Fruit fly (Drosophila melanogaster) whole organism, prepupa: Measurements from ENCODE around the gene Mgat3.

Experiments
- Blimp-1 ChIP-seq: fragments of 200-800 bp; sonication (Bioruptor generic); optimal IDR thresholded peaks from 3 replicates; lab custom pipeline; 2017; ENCODE audit warnings: missing biosample characterization, missing genetic modification characterization, mild to moderate bottlenecking, moderate library complexity, missing genetic modification reagents
- CG10631 ChIP-seq: fragments of 200-800 bp; sonication (Bioruptor generic); optimal IDR thresholded peaks from 2 replicates; lab custom pipeline; 2016; ENCODE audit warnings: missing biosample characterization, missing genetic modification characterization
- CG10669 ChIP-seq: fragments of 200-800 bp; sonication (Bioruptor generic); optimal IDR thresholded peaks from 3 replicates; lab custom pipeline; 2018; ENCODE audit warnings: missing biosample characterization, mild to moderate bottlenecking, missing genetic modification characterization, moderate library complexity
- CG11902 ChIP-seq: fragments of 200-800 bp; sonication (Bioruptor generic); optimal IDR thresholded peaks from 3 replicates; lab custom pipeline; 2016; ENCODE audit warnings: missing biosample characterization, missing genetic modification characterization
- CG15336 ChIP-seq: fragments of 200-800 bp; sonication (Bioruptor generic); IDR thresholded peaks from 2 replicates; pipeline ENCODE4 v1.3.6; 2022; ENCODE audit warnings: missing biosample characterization, missing genetic modification characterization
- CG1621 ChIP-seq: fragments of 200-800 bp; sonication (Bioruptor generic); optimal IDR thresholded peaks from 3 replicates; lab custom pipeline; 2018; ENCODE audit warnings: missing biosample characterization, mild to moderate bottlenecking, missing genetic modification characterization
- CG16779 ChIP-seq: fragments of 200-800 bp; sonication (Bioruptor generic); optimal IDR thresholded peaks from 3 replicates; lab custom pipeline; 2017; ENCODE audit warnings: missing biosample characterization, mild to moderate bottlenecking, missing genetic modification characterization
- CG3032 ChIP-seq: fragments of 200-800 bp; optimal IDR thresholded peaks from 2 replicates; lab custom pipeline; 2019; ENCODE audit warnings: missing biosample characterization, mild to moderate bottlenecking, missing genetic modification characterization, moderate library complexity
- CG31627 ChIP-seq: fragments of 200-800 bp; sonication (Bioruptor generic); optimal IDR thresholded peaks from 3 replicates; lab custom pipeline; 2016; ENCODE audit warnings: missing biosample characterization, missing genetic modification characterization
- CG32006 ChIP-seq: fragments of 200-800 bp; sonication (Bioruptor generic); optimal IDR thresholded peaks from 3 replicates; lab custom pipeline; 2017; ENCODE audit warnings: missing biosample characterization, mild to moderate bottlenecking, missing genetic modification characterization
- CG3919 ChIP-seq: fragments of 200-800 bp; sonication (Bioruptor generic); optimal IDR thresholded peaks from 3 replicates; lab custom pipeline; 2016; ENCODE audit warnings: missing biosample characterization, missing genetic modification characterization
- CG6163 ChIP-seq: fragments of 200-800 bp; sonication (Bioruptor generic); IDR thresholded peaks from 3 replicates; pipeline ENCODE4 v1.3.6; 2022; ENCODE audit warnings: missing biosample characterization, missing genetic modification characterization
- CG6792 ChIP-seq: fragments of 200-800 bp; sonication (Bioruptor generic); optimal IDR thresholded peaks from 3 replicates; lab custom pipeline; 2016; ENCODE audit warnings: missing biosample characterization, missing genetic modification characterization
- CG6854 ChIP-seq: fragments of 200-800 bp; sonication (Bioruptor generic); optimal IDR thresholded peaks from 2 replicates; lab custom pipeline; 2017; ENCODE audit warnings: missing biosample characterization, mild to moderate bottlenecking, missing genetic modification characterization
- CG7368 ChIP-seq: fragments of 200-800 bp; sonication (Bioruptor generic); optimal IDR thresholded peaks from 3 replicates; lab custom pipeline; 2016; ENCODE audit warnings: missing biosample characterization, missing genetic modification characterization
- CG8119 ChIP-seq: fragments of 200-800 bp; sonication (Bioruptor generic); IDR thresholded peaks from 3 replicates; pipeline ENCODE4 v1.3.6; 2022; ENCODE audit warnings: missing biosample characterization, missing genetic modification characterization
- CG8632 ChIP-seq: fragments of 200-800 bp; sonication (Bioruptor generic); optimal IDR thresholded peaks from 3 replicates; lab custom pipeline; 2016; ENCODE audit warnings: missing biosample characterization, missing genetic modification characterization
- CG9139 ChIP-seq: fragments of 200-800 bp; sonication (Bioruptor generic); optimal IDR thresholded peaks from 3 replicates; lab custom pipeline; 2017; ENCODE audit warnings: missing biosample characterization, mild to moderate bottlenecking, missing genetic modification characterization
- Eip75B ChIP-seq: fragments of 200-800 bp; sonication (Bioruptor generic); optimal IDR thresholded peaks from 3 replicates; lab custom pipeline; 2016; ENCODE audit warnings: missing biosample characterization, missing genetic modification characterization
- Eip78C ChIP-seq: fragments of 200-800 bp; sonication (Bioruptor generic); peaks from one replicate; lab custom pipeline; 2016; ENCODE audit warnings: missing biosample characterization, missing genetic modification characterization
- Eip93F ChIP-seq: fragments of 200-800 bp; sonication (Bioruptor generic); optimal IDR thresholded peaks from 2 replicates; lab custom pipeline; 2016; ENCODE audit warnings: missing biosample characterization, mild to moderate bottlenecking, missing genetic modification characterization
- Ets21C ChIP-seq: fragments of 200-800 bp; sonication (Bioruptor generic); optimal IDR thresholded peaks from 3 replicates; lab custom pipeline; 2016; ENCODE audit warnings: missing biosample characterization, missing genetic modification characterization
- Ets96B ChIP-seq: fragments of 200-800 bp; optimal IDR thresholded peaks from 2 replicates; lab custom pipeline; 2019; ENCODE audit warnings: missing biosample characterization, mild to moderate bottlenecking, missing genetic modification characterization, moderate library complexity
- Hr39 ChIP-seq: fragments of 200-800 bp; sonication (Bioruptor generic); optimal IDR thresholded peaks from 2 replicates; lab custom pipeline; 2016; ENCODE audit warnings: missing biosample characterization, missing genetic modification characterization
- Lpt ChIP-seq: fragments of 200-800 bp; sonication (Bioruptor generic); optimal IDR thresholded peaks from 3 replicates; lab custom pipeline; 2016; ENCODE audit warnings: missing biosample characterization, missing genetic modification characterization
- Met ChIP-seq: fragments of 200-800 bp; sonication (Bioruptor generic); optimal IDR thresholded peaks from 3 replicates; lab custom pipeline; 2016; ENCODE audit warnings: missing biosample characterization, missing genetic modification characterization
- Smox ChIP-seq: fragments of 200-800 bp; sonication (Bioruptor generic); optimal IDR thresholded peaks from 3 replicates; lab custom pipeline; 2016; ENCODE audit warnings: missing biosample characterization, missing genetic modification characterization
- Sox14 ChIP-seq: fragments of 200-800 bp; sonication (Bioruptor generic); optimal IDR thresholded peaks from 3 replicates; lab custom pipeline; 2016; ENCODE audit warnings: missing biosample characterization, missing genetic modification characterization
- Sox15 ChIP-seq: fragments of 200-800 bp; sonication (Bioruptor generic); optimal IDR thresholded peaks from 3 replicates; lab custom pipeline; 2016; ENCODE audit warnings: missing biosample characterization, missing genetic modification characterization
- achi ChIP-seq: fragments of 200-800 bp; sonication (Bioruptor generic); optimal IDR thresholded peaks from 3 replicates; lab custom pipeline; 2016; ENCODE audit warnings: missing biosample characterization, missing genetic modification characterization
- acj6 ChIP-seq: fragments of 200-800 bp; sonication (Bioruptor generic); optimal IDR thresholded peaks from 3 replicates; lab custom pipeline; 2016; ENCODE audit warnings: missing biosample characterization, missing genetic modification characterization
- cyc ChIP-seq: fragments of 200-800 bp; sonication (Bioruptor generic); optimal IDR thresholded peaks from 3 replicates; lab custom pipeline; 2016; ENCODE audit warnings: missing biosample characterization, missing genetic modification characterization
- dsx ChIP-seq: fragments of 200-800 bp; optimal IDR thresholded peaks from 3 replicates; lab custom pipeline; 2019; ENCODE audit warnings: missing biosample characterization, mild to moderate bottlenecking, missing genetic modification characterization, moderate library complexity; ENCODE audit not compliant: poor library complexity, severe bottlenecking
- eg ChIP-seq: fragments of 200-800 bp; sonication (Bioruptor generic); IDR thresholded peaks from 3 replicates; pipeline ENCODE4 v1.3.6; 2022; ENCODE audit warnings: missing biosample characterization, missing genetic modification characterization
- esn ChIP-seq: fragments of 200-800 bp; sonication (Bioruptor generic); optimal IDR thresholded peaks from 2 replicates; lab custom pipeline; 2016; ENCODE audit warnings: missing biosample characterization, mild to moderate bottlenecking, missing genetic modification characterization, moderate library complexity
- fkh ChIP-seq: fragments of 200-800 bp; sonication (Bioruptor generic); optimal IDR thresholded peaks from 3 replicates; lab custom pipeline; 2017; ENCODE audit warnings: missing biosample characterization, mild to moderate bottlenecking, missing genetic modification characterization, moderate library complexity
- lz ChIP-seq: fragments of 200-800 bp; sonication (Bioruptor generic); optimal IDR thresholded peaks from 3 replicates; lab custom pipeline; 2016; ENCODE audit warnings: missing biosample characterization, missing genetic modification characterization
- net ChIP-seq: fragments of 200-800 bp; sonication (Bioruptor generic); optimal IDR thresholded peaks from 3 replicates; lab custom pipeline; 2016; ENCODE audit warnings: missing biosample characterization, missing genetic modification characterization
- salr ChIP-seq, 2 experiments: fragments of 200-800 bp; sonication (Bioruptor generic); optimal IDR thresholded peaks; 3 replicates each; lab custom pipeline; 2016 to 2018; ENCODE audit warnings: missing biosample characterization in 2 of 2, missing genetic modification characterization in 2 of 2, mild to moderate bottlenecking in 1 of 2
- spab ChIP-seq: fragments of 200-800 bp; sonication (Bioruptor generic); optimal IDR thresholded peaks from 2 replicates; lab custom pipeline; 2017; ENCODE audit warnings: missing biosample characterization, mild to moderate bottlenecking, missing genetic modification characterization, missing genetic modification reagents
- svp ChIP-seq: fragments of 200-800 bp; sonication (Bioruptor generic); peaks from one replicate; lab custom pipeline; 2016; ENCODE audit warnings: missing biosample characterization, missing genetic modification characterization
- topi ChIP-seq: fragments of 200-800 bp; sonication (Bioruptor generic); optimal IDR thresholded peaks from 3 replicates; lab custom pipeline; 2016; ENCODE audit warnings: missing biosample characterization, missing genetic modification characterization
- vri ChIP-seq: fragments of 200-800 bp; sonication (Bioruptor generic); optimal IDR thresholded peaks from 3 replicates; lab custom pipeline; 2016; ENCODE audit warnings: missing biosample characterization, mild to moderate bottlenecking, missing genetic modification characterization

The Mgat3 gene

DNA sequence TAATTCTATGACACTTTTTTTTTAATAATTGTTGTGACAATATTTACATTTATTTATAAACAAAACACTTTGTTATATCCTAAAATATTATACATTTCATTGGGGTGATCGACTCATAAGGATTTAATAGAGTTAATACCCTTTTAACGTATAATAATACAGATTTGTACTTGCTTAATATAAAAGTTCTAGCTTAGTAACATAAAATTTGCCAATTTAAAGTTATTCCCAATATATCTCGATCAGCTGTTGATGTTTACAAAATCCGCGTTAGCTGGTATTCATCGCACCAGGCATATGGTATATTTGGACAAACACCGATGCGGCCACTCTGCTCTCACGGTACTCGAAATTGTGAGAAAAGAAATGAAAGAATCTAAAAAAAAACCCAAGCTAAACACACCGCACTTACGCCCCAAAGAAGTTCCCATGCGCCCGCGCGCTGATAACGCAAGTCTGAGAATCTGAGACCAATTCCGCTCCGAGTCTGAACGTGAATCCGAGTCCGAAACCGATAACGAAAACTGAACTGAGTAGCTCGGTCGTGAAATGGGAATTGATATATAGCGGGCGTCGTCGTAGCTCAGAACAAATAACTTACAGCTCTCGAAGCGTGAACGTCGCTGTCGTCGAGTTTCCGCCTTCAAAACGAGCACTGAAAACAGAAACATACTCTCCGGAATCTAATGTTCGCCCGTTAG lies 21.2 kb upstream of the Mgat3 start, which contains the start of gene Pect:
Pect (plus strand) TSS at position 326 of the 701 bp plus-strand sequence.
- TF ChIP-seq svp (peak; percentile 73), fkh (peak; percentile 54), CG6163 (peak; percentile 57; the same call in 2 of the 3 replicates), esn (GFP tag; lab: Kevin White, UChicago) (peak; percentile 41), spab (GFP tag; lab: Kevin White, UChicago) (no peak), lz (GFP tag; lab: Kevin White, UChicago) (peak; percentile 31), CG3032 (peak; percentile 68), eg (GFP tag; lab: Robert Waterston, UW) (peak; percentile 37; the same call in 2 of the 3 replicates), Eip93F (no peak), Lpt (GFP tag; lab: Kevin White, UChicago) (no peak), Eip78C (GFP tag; lab: Kevin White, UChicago) (peak; percentile 67), CG15336 (GFP tag; lab: Robert Waterston, UW) (peak; percentile 44), CG6792 (GFP tag; lab: Kevin White, UChicago) (no peak), CG6854 (GFP tag; lab: Kevin White, UChicago) (peak; percentile 67), Sox15 (GFP tag; lab: Kevin White, UChicago) (peak; percentile 13)

dm6 chr2L:13202960-13203436 lies 20.6 kb upstream of the Mgat3 start, which contains the start of gene CG16972:
CG16972 (minus strand) TSS chr2L:13203295.
- 0 out of 3 replicates have a peak, but pooled peaks have one; percentile 15 for TF ChIP-seq CG8119 (GFP tag; lab: Robert Waterston, UW)
- TF ChIP-seq CG1621 = peak; percentile 99
- TF ChIP-seq CG32006 (GFP tag; lab: Kevin White, UChicago) = no peak
- TF ChIP-seq, all 60 proteins: peak for 2

DNA sequence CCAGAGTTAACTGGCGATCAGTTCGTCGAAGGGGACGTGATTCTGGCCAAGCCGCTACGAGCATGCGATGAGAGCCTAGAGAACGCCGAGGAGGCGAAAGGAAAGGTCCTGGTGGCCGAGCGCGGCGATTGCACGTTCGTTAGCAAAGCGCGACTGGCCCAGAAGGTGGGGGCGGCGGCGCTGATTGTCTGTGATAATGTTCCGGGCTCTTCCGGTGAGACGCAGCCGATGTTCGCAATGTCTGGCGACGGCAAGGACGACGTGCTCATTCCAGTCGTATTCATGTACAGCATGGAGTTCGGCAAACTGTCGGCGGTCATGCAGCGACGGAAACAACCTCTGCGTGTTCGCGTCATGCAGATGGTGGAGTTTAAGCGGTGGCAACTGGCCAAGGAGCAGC lies 13.4 kb upstream of the Mgat3 start:
- TF ChIP-seq vri (no peak), CG8119 (GFP tag; lab: Robert Waterston, UW) (no peak), CG3032 (no peak), CG6163 (no peak), Eip78C (GFP tag; lab: Kevin White, UChicago) (no peak), lz (GFP tag; lab: Kevin White, UChicago) (no peak), Eip75B (no peak), Met (no peak)

- TF ChIP-seq CG8632 (GFP tag; lab: Kevin White, UChicago) (no peak), Blimp-1 (no peak), CG11902 (GFP tag; lab: Kevin White, UChicago) (peak; percentile 39), Eip78C (GFP tag; lab: Kevin White, UChicago) (no peak), CG10669 (GFP tag; lab: Kevin White, UChicago) (no peak), lz (GFP tag; lab: Kevin White, UChicago) (no peak), CG3032 (peak; percentile 56), CG7368 (GFP tag; lab: Kevin White, UChicago) (no peak), cyc (GFP tag; lab: Kevin White, UChicago) (peak; percentile 61), Sox14 (GFP tag; lab: Kevin White, UChicago) (no peak), CG31627 (GFP tag; lab: Kevin White, UChicago) (no peak), Hr39 (no peak), vri (peak; percentile 69), Ets21C (GFP tag; lab: Kevin White, UChicago) (peak; percentile 56), acj6 (GFP tag; lab: Kevin White, UChicago) (no peak), salr (GFP tag; optimal IDR thresholded peaks at IDR 0.05; lab: Kevin White, UChicago) (no peak), Smox (GFP tag; lab: Kevin White, UChicago) (no peak), CG10631 (GFP tag; lab: Kevin White, UChicago) (no peak), Sox15 (GFP tag; lab: Kevin White, UChicago) (peak; percentile 55), Eip75B (no peak), CG16779 (tag; lab: Kevin White, UChicago) (no peak), svp (no peak), Ets96B (tag; lab: Kevin White, UChicago) (no peak), dsx (no peak), achi (GFP tag; lab: Kevin White, UChicago) (no peak), net (GFP tag; lab: Kevin White, UChicago) (no peak), CG9139 (GFP tag; lab: Kevin White, UChicago) (no peak), Eip93F (peak; percentile 68), topi (no peak), fkh (no peak), CG3919 (GFP tag; lab: Kevin White, UChicago) (no peak), eg (GFP tag; lab: Robert Waterston, UW) (peak; percentile 60; the same call in 2 of the 3 replicates), CG6792 (GFP tag; lab: Kevin White, UChicago) (no peak)
These were observed 9.5 kb upstream of the Mgat3 start, which contains the start of the genes CG16974 and Edem2 for dm6 chr2L:13191894-13192293. CG16974 (minus strand) TSS chr2L:13191979. Edem2 (plus strand) TSS chr2L:13192201.
